Fruit fly (Drosophila melanogaster): ENCODE measurements around the gene Mrm2.

The Mrm2 gene

dm6 chr3R:19877427-19878076 lies 16.1 kb downstream of the Mrm2 start, which contains the start of the genes CG17186 and Arc42 (continued):
- TF ChIP-seq Eip93F (GFP tag; optimal IDR thresholded peaks at IDR 0.05) (no peak), CG6808 (GFP tag; optimal IDR thresholded peaks at IDR 0.05) (peak; percentile 79), CG7368 (GFP tag; optimal IDR thresholded peaks at IDR 0.05) (no peak), CG3032 (tag; optimal IDR thresholded peaks at IDR 0.05) (no peak), lz (GFP tag; optimal IDR thresholded peaks at IDR 0.05) (peak; percentile 46), Hr39 (GFP tag; optimal IDR thresholded peaks at IDR 0.05) (peak; percentile 6), Sox15 (GFP tag; optimal IDR thresholded peaks at IDR 0.05) (no peak), CG6276 (GFP tag; optimal IDR thresholded peaks at IDR 0.05) (peak; percentile 78), spab (GFP tag; optimal IDR thresholded peaks at IDR 0.05) (peak; percentile 43), CG1621 (tag; optimal IDR thresholded peaks at IDR 0.05) (peak; percentile 10), CG6163 (GFP tag; IDR thresholded peaks at IDR 0.05) (no peak), OdsH (GFP tag; optimal IDR thresholded peaks at IDR 0.05) (peak; percentile 41), achi (GFP tag; optimal IDR thresholded peaks at IDR 0.05) (peak; percentile 2), CG11294 (GFP tag; IDR thresholded peaks at IDR 0.05) (no peak), pdm3 (GFP tag; optimal IDR thresholded peaks at IDR 0.05) (no peak), ss (GFP tag; optimal IDR thresholded peaks at IDR 0.05) (peak; percentile 85 to 87), Hr4 (GFP tag; optimal IDR thresholded peaks at IDR 0.05) (peak; percentile 15), CG6854 (GFP tag; optimal IDR thresholded peaks at IDR 0.05) (peak; percentile 47), acj6 (GFP tag; optimal IDR thresholded peaks at IDR 0.05) (peak; percentile 19), CG10669 (GFP tag; optimal IDR thresholded peaks at IDR 0.05) (peak; percentile 26), esn (GFP tag; optimal IDR thresholded peaks at IDR 0.05) (peak; percentile 42), dsx (GFP tag; optimal IDR thresholded peaks at IDR 0.05; ENCODE audit: poor library complexity, severe bottlenecking) (peak; percentile 23), CG11902 (GFP tag; optimal IDR thresholded peaks at IDR 0.05) (no peak), Hr38 (GFP tag; optimal IDR thresholded peaks at IDR 0.05) (no peak), CG4318 (GFP tag; optimal IDR thresholded peaks at IDR 0.05) (no peak), cyc (GFP tag; optimal IDR thresholded peaks at IDR 0.05) (peak; percentile 28), Eip75B (GFP tag; optimal IDR thresholded peaks at IDR 0.05) (peak; percentile 45), fkh (GFP tag; optimal IDR thresholded peaks at IDR 0.05) (peak; percentile 43), eg (GFP tag; IDR thresholded peaks at IDR 0.05) (peak; percentile 41; the same call in 1 of the 3 replicates), CG9139 (GFP tag; optimal IDR thresholded peaks at IDR 0.05) (peak; percentile 84), dac (GFP tag; optimal IDR thresholded peaks at IDR 0.05) (no peak), Ets96B (tag; optimal IDR thresholded peaks at IDR 0.05) (no peak), fd59A (GFP tag; optimal IDR thresholded peaks at IDR 0.05) (no peak), Eip78C (GFP tag) (peak; percentile 72), svp (GFP tag) (no peak), Met (GFP tag; optimal IDR thresholded peaks at IDR 0.05) (peak; percentile 46), CG10631 (GFP tag; optimal IDR thresholded peaks at IDR 0.05) (no peak)

- TF ChIP-seq fkh (GFP tag; optimal IDR thresholded peaks at IDR 0.05) (peak; percentile 20), CG6854 (GFP tag; optimal IDR thresholded peaks at IDR 0.05) (peak; percentile 16), Eip93F (GFP tag; optimal IDR thresholded peaks at IDR 0.05) (no peak), Hr38 (GFP tag; optimal IDR thresholded peaks at IDR 0.05) (no peak), esn (GFP tag; optimal IDR thresholded peaks at IDR 0.05) (no peak), CG32006 (GFP tag; optimal IDR thresholded peaks at IDR 0.05) (no peak), Met (GFP tag; optimal IDR thresholded peaks at IDR 0.05) (no peak), Gug (GFP tag; IDR thresholded peaks at IDR 0.05) (no peak)
Observed at dm6 chr3R:19879470-19880052, 18.2 kb downstream of the Mrm2 start, which contains the start of gene Ask1. Gene Ask1 (plus strand): TSS chr3R:19879719.

Measured in whole organism, prepupa.